Worm (Caenorhabditis elegans) whole organism, midembryonic: ENCODE data around the gene ZK930.7.
A peak's percentile ranks its signal among the peaks of the same experiment; 100 is the strongest.

ENCODE experiments used
- T22C8.4 ChIP-seq: fragments of 200-800 bp; sonication (Bioruptor generic); IDR thresholded peaks from 2 replicates; pipeline ENCODE4 v1.3.6; 2022; ENCODE audit warnings: missing genetic modification characterization, missing compliant biosample characterization
- cog-1 ChIP-seq: sonication (generic microtip); optimal IDR thresholded peaks from 2 replicates; lab custom pipeline; 2016; ENCODE audit warnings: missing genetic modification characterization, missing compliant biosample characterization
- flt-1 ChIP-seq: fragments of 200-800 bp; sonication (Bioruptor generic); IDR thresholded peaks from 2 replicates; pipeline ENCODE4 v1.3.6; 2022; ENCODE audit warnings: missing genetic modification characterization, missing compliant biosample characterization
- klf-2 ChIP-seq: fragments of 200-800 bp; sonication (Bioruptor generic); conservative IDR thresholded peaks from 2 replicates; pipeline ENCODE4 v1.3.6; 2022; ENCODE audit warnings: missing genetic modification reagents, missing genetic modification characterization, missing compliant biosample characterization
- med-1 ChIP-seq: sonication (generic microtip); optimal IDR thresholded peaks from 2 replicates; lab custom pipeline; 2017; ENCODE audit warnings: missing genetic modification characterization, mild to moderate bottlenecking, missing compliant biosample characterization, antibody characterized with exemption, missing genetic modification reagents; ENCODE audit not compliant: insufficient read depth
- ref-1 ChIP-seq: fragments of 200-800 bp; sonication (Bioruptor generic); conservative IDR thresholded peaks from 2 replicates; pipeline ENCODE4 v1.3.6; 2022; ENCODE audit warnings: missing genetic modification reagents, missing genetic modification characterization, missing compliant biosample characterization
- tab-1 ChIP-seq: fragments of 200-800 bp; sonication (Bioruptor generic); IDR thresholded peaks from 2 replicates; pipeline ENCODE4 v1.3.6; 2022; ENCODE audit warnings: missing genetic modification characterization, missing compliant biosample characterization
- ztf-23 ChIP-seq: fragments of 200-800 bp; sonication (Bioruptor generic); IDR thresholded peaks from 2 replicates; pipeline ENCODE4 v1.3.6; 2022; ENCODE audit warnings: missing genetic modification reagents, missing genetic modification characterization, missing compliant biosample characterization
- ztf-29 ChIP-seq: fragments of 200-800 bp; sonication (Bioruptor generic); IDR thresholded peaks from 2 replicates; pipeline ENCODE4 v1.3.6; 2022; ENCODE audit warnings: missing genetic modification reagents, missing genetic modification characterization, missing compliant biosample characterization

ZK930.7 gene

ce11 chrII:11916555-11916941 is 2.1 kb downstream of the ZK930.7 start:
- no peak for TF ChIP-seq ztf-29 (GFP tag; lab: Robert Waterston, UW)
- TF ChIP-seq tab-1 (GFP tag; lab: Robert Waterston, UW): no peak
- TF ChIP-seq klf-2: no peak
- no peak for TF ChIP-seq med-1
- no peak for TF ChIP-seq T22C8.4 (GFP tag; lab: Robert Waterston, UW)
- TF ChIP-seq flt-1 (GFP tag; lab: Robert Waterston, UW): no peak
- no peak for TF ChIP-seq ztf-23 (GFP tag; lab: Robert Waterston, UW)
- no peak for TF ChIP-seq cog-1 (tag; lab: Kevin White, UChicago)
- no peak for TF ChIP-seq ref-1 (GFP tag; lab: Robert Waterston, UW)

ce11 chrII:11916945-11917344 is 2.5 kb downstream of the ZK930.7 start:
- TF ChIP-seq T22C8.4 (GFP tag; lab: Robert Waterston, UW) (no peak), ref-1 (GFP tag; lab: Robert Waterston, UW) (no peak), med-1 (no peak), klf-2 (no peak), flt-1 (GFP tag; lab: Robert Waterston, UW) (no peak), tab-1 (GFP tag; lab: Robert Waterston, UW) (no peak), ztf-29 (GFP tag; lab: Robert Waterston, UW) (no peak), ztf-23 (GFP tag; lab: Robert Waterston, UW) (no peak), cog-1 (tag; lab: Kevin White, UChicago) (no peak)

- TF ChIP-seq ref-1 (GFP tag; lab: Robert Waterston, UW) (no peak), ztf-29 (GFP tag; lab: Robert Waterston, UW) (no peak), T22C8.4 (GFP tag; lab: Robert Waterston, UW) (no peak), cog-1 (tag; lab: Kevin White, UChicago) (no peak), flt-1 (GFP tag; lab: Robert Waterston, UW) (no peak), klf-2 (no peak), med-1 (no peak)
Observed at ce11 chrII:11917530-11917952, 3.1 kb downstream of the ZK930.7 start.

ce11 chrII:11922757-11923538 is 8.5 kb downstream of the ZK930.7 start:
- no peak for TF ChIP-seq ztf-23 (GFP tag; lab: Robert Waterston, UW)
- no peak for TF ChIP-seq klf-2
- TF ChIP-seq ref-1 (GFP tag; lab: Robert Waterston, UW): no peak

ce11 chrII:11923620-11924298 is 9.4 kb downstream of the ZK930.7 start:
- peak; percentile 65; the same call in 1 of the 2 replicates for TF ChIP-seq ztf-29 (GFP tag; lab: Robert Waterston, UW)
- TF ChIP-seq ref-1 (GFP tag; lab: Robert Waterston, UW): 0 out of 2 replicates have a peak, but pooled peaks have one; percentile 12
- TF ChIP-seq med-1: no peak

ce11 chrII:11925203-11925602 is 10.8 kb downstream of the ZK930.7 start:
- TF ChIP-seq cog-1 (tag; lab: Kevin White, UChicago): no peak
- no peak for TF ChIP-seq ztf-29 (GFP tag; lab: Robert Waterston, UW)
- no peak for TF ChIP-seq flt-1 (GFP tag; lab: Robert Waterston, UW)
- no peak for TF ChIP-seq T22C8.4 (GFP tag; lab: Robert Waterston, UW)
- no peak for TF ChIP-seq tab-1 (GFP tag; lab: Robert Waterston, UW)
- no peak for TF ChIP-seq med-1
- no peak for TF ChIP-seq ztf-23 (GFP tag; lab: Robert Waterston, UW)
- no peak for TF ChIP-seq klf-2
- no peak for TF ChIP-seq ref-1 (GFP tag; lab: Robert Waterston, UW)

ce11 chrII:11926501-11926900 is 12.1 kb downstream of the ZK930.7 start:
- TF ChIP-seq ztf-29 (GFP tag; lab: Robert Waterston, UW) (no peak), ref-1 (GFP tag; lab: Robert Waterston, UW) (no peak), T22C8.4 (GFP tag; lab: Robert Waterston, UW) (no peak), klf-2 (no peak), cog-1 (tag; lab: Kevin White, UChicago) (no peak), ztf-23 (GFP tag; lab: Robert Waterston, UW) (no peak), flt-1 (GFP tag; lab: Robert Waterston, UW) (no peak), tab-1 (GFP tag; lab: Robert Waterston, UW) (no peak), med-1 (no peak)

- TF ChIP-seq flt-1 (GFP tag; lab: Robert Waterston, UW) (no peak), klf-2 (no peak), ztf-29 (GFP tag; lab: Robert Waterston, UW) (no peak), cog-1 (tag; lab: Kevin White, UChicago) (no peak), ref-1 (GFP tag; lab: Robert Waterston, UW) (no peak), tab-1 (GFP tag; lab: Robert Waterston, UW) (no peak), ztf-23 (GFP tag; lab: Robert Waterston, UW) (no peak), med-1 (no peak), T22C8.4 (GFP tag; lab: Robert Waterston, UW) (no peak)
Observed at ce11 chrII:11928752-11929151, 14.3 kb downstream of the ZK930.7 start.

- TF ChIP-seq cog-1 (tag; lab: Kevin White, UChicago) (no peak), tab-1 (GFP tag; lab: Robert Waterston, UW) (no peak), T22C8.4 (GFP tag; lab: Robert Waterston, UW) (no peak), ztf-29 (GFP tag; lab: Robert Waterston, UW) (peak; percentile 52; the same call in 1 of the 2 replicates), flt-1 (GFP tag; lab: Robert Waterston, UW) (no peak), med-1 (no peak)
Observed at ce11 chrII:11930132-11930531, 15.7 kb downstream of the ZK930.7 start.
